Worm (Caenorhabditis elegans) whole organism, L4 larva: Measurements from ENCODE around the gene nspc-19.

Experiments
- T26A8.4 ChIP-seq: fragments of 200-800 bp; sonication (Bioruptor generic); IDR thresholded peaks from 2 replicates; pipeline ENCODE4 v1.3.6; 2022; ENCODE audit warnings: missing genetic modification characterization, missing compliant biosample characterization
- ceh-82 ChIP-seq: sonication (generic microtip); optimal IDR thresholded peaks from 2 replicates; lab custom pipeline; 2017; ENCODE audit warnings: missing biosample characterization, missing genetic modification characterization
- fkh-10 ChIP-seq: fragments of 150-350 bp; optimal IDR thresholded peaks from 2 replicates; lab custom pipeline; 2014; ENCODE audit warnings: missing biosample characterization, missing genetic modification reagents, missing genetic modification characterization
- lin-39 ChIP-seq: fragments of 150-350 bp; optimal IDR thresholded peaks from 2 replicates; lab custom pipeline; 2014; ENCODE audit warnings: missing biosample characterization, missing genetic modification reagents, missing genetic modification characterization
- lsy-2 ChIP-seq, 2 experiments: fragments of 150-350 bp in 1 of 2; sonication (generic microtip) in 1 of 2; optimal IDR thresholded peaks; 2 replicates each; lab custom pipeline; 2014 to 2017; ENCODE audit warnings: missing biosample characterization in 2 of 2, missing genetic modification characterization in 2 of 2
- skn-1 ChIP-seq: fragments of 150-350 bp; optimal IDR thresholded peaks from 2 replicates; lab custom pipeline; 2014; ENCODE audit warnings: missing biosample characterization, missing genetic modification characterization
- snpc-4 ChIP-seq: fragments of 150-350 bp; optimal IDR thresholded peaks from 2 replicates; lab custom pipeline; 2014; ENCODE audit warnings: missing biosample characterization, missing genetic modification characterization
- unc-62 ChIP-seq, 3 experiments: fragments of 150-350 bp in 1 of 3; sonication (generic microtip); optimal IDR thresholded peaks in 2 of 3; peaks in 1 of 3; 1 replicate in 1 of 3; 2 replicates in 2 of 3; lab custom pipeline; 2014 to 2017; ENCODE audit warnings: missing biosample characterization in 3 of 3, missing genetic modification characterization in 3 of 3, missing genetic modification reagents in 3 of 3, missing genotype in 1 of 3
- zip-2 ChIP-seq: fragments of 150-350 bp; optimal IDR thresholded peaks from 2 replicates; lab custom pipeline; 2014; ENCODE audit warnings: missing biosample characterization, missing genetic modification characterization

DNA sequence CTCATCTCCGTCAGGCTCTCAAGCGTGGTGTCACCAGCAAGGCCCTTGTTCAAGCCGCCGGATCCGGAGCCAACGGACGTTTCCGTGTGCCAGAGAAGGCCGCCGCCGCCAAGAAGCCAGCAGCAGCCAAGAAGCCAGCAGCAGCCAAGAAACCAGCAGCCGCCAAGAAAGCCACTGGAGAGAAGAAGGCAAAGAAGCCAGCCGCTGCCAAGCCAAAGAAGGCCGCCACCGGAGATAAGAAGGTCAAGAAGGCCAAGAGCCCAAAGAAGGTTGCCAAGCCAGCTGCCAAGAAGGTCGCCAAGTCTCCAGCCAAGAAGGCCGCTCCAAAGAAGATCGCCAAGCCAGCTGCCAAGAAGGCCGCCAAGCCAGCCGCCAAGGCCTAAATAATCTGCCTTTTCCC is 38.0 kb upstream of the nspc-19 start:
- no peak for TF ChIP-seq T26A8.4
- TF ChIP-seq skn-1 (tag; lab: Kevin White, UChicago), result no peak
- TF ChIP-seq ceh-82 (tag; lab: Kevin White, UChicago), result no peak
- TF ChIP-seq unc-62 (GFP tag; optimal IDR thresholded peaks at IDR 0.05 in 1 of 2; lab: Kevin White, UChicago), result no peak
- TF ChIP-seq unc-62 (tag; optimal IDR thresholded peaks at IDR 0.05; lab: Kevin White, UChicago), result no peak
- TF ChIP-seq snpc-4, result no peak
- no peak for TF ChIP-seq lin-39
- TF ChIP-seq zip-2, result no peak
- no peak for TF ChIP-seq fkh-10 (GFP tag; lab: Kevin White, UChicago)
- TF ChIP-seq lsy-2 (tag; optimal IDR thresholded peaks at IDR 0.05; lab: Kevin White, UChicago), result no peak
